Fruit fly (Drosophila melanogaster): ENCODE results near the gene Mcm7.

Mcm7 gene

dm6 chr3L:8920710-8921109 is 29.3 kb downstream of the Mcm7 start:
- TF ChIP-seq CG4424 (GFP tag; optimal IDR thresholded peaks at IDR 0.05) (peak; percentile 66), CG12155 (GFP tag; optimal IDR thresholded peaks at IDR 0.05) (peak; percentile 36), Nf-YB (GFP tag; optimal IDR thresholded peaks at IDR 0.05) (peak; percentile 31), Ssrp (tag; optimal IDR thresholded peaks at IDR 0.05) (peak; percentile 54), CG2116 (GFP tag; optimal IDR thresholded peaks at IDR 0.05) (peak; percentile 13), corto (GFP tag; optimal IDR thresholded peaks at IDR 0.05) (no peak), chm (GFP tag; IDR thresholded peaks at IDR 0.05) (no peak), CG9437 (GFP tag; optimal IDR thresholded peaks at IDR 0.05) (peak; percentile 17), CG1832 (GFP tag; optimal IDR thresholded peaks at IDR 0.05) (no peak), Ptx1 (GFP tag; IDR thresholded peaks at IDR 0.05) (peak; percentile 76), twi (tag; optimal IDR thresholded peaks at IDR 0.05) (no peak), Hand (GFP tag; optimal IDR thresholded peaks at IDR 0.05) (peak; percentile 53), shn (GFP tag; optimal IDR thresholded peaks at IDR 0.05) (no peak), dpn (GFP tag; optimal IDR thresholded peaks at IDR 0.05) (peak; percentile 66 to 73), h (optimal IDR thresholded peaks at IDR 0.05) (no peak), Hr78 (GFP tag; optimal IDR thresholded peaks at IDR 0.05) (peak in 1 of 2 experiments; percentile 18), CG10543 (GFP tag; optimal IDR thresholded peaks at IDR 0.05) (no peak), NC2β (GFP tag; optimal IDR thresholded peaks at IDR 0.05) (peak; percentile 26), pita (GFP tag; optimal IDR thresholded peaks at IDR 0.05) (no peak), mirr (GFP tag; optimal IDR thresholded peaks at IDR 0.05) (no peak), jumu (GFP tag; optimal IDR thresholded peaks at IDR 0.05) (no peak), CG7556 (GFP tag; optimal IDR thresholded peaks at IDR 0.05) (peak; percentile 52), oc (tag; optimal IDR thresholded peaks at IDR 0.05) (peak; percentile 31), CG8388 (GFP tag; optimal IDR thresholded peaks at IDR 0.05) (peak; percentile 59), usp (GFP tag; optimal IDR thresholded peaks at IDR 0.05) (no peak), lbe (GFP tag; optimal IDR thresholded peaks at IDR 0.05) (no peak), abd-A (tag; optimal IDR thresholded peaks at IDR 0.05) (no peak), phol (tag; optimal IDR thresholded peaks at IDR 0.05) (peak; percentile 68), E2f1 (GFP tag; IDR thresholded peaks at IDR 0.05) (peak; percentile 35; the same call in 1 of the 2 replicates), hb (GFP tag; IDR thresholded peaks at IDR 0.05; ENCODE audit: partially characterized antibody) (no peak), Bteb2 (GFP tag; optimal IDR thresholded peaks at IDR 0.05) (peak; percentile 39), ara (GFP tag; IDR thresholded peaks at IDR 0.05) (peak; percentile 54; the same call in 1 of the 2 replicates), CG31388 (GFP tag; optimal IDR thresholded peaks at IDR 0.05) (peak; percentile 14), HLH4C (GFP tag; IDR thresholded peaks at IDR 0.05; ENCODE audit: partially characterized antibody) (no peak), mam (GFP tag; optimal IDR thresholded peaks at IDR 0.05) (peak; percentile 51), sug (tag; optimal IDR thresholded peaks at IDR 0.05) (peak; percentile 28), sr (GFP tag; IDR thresholded peaks at IDR 0.05) (no peak), Dref (GFP tag; IDR thresholded peaks at IDR 0.05) (no peak), C15 (GFP tag; IDR thresholded peaks at IDR 0.05) (no peak), CG18599 (GFP tag; optimal IDR thresholded peaks at IDR 0.05) (peak; percentile 81), CG7372 (GFP tag; IDR thresholded peaks at IDR 0.05) (peak; percentile 27; the same call in 1 of the 2 replicates), wdn (GFP tag; IDR thresholded peaks at IDR 0.05) (peak; percentile 62; the same call in 1 of the 2 replicates), BEAF-32 (GFP tag; optimal IDR thresholded peaks at IDR 0.05) (no peak), CG17802 (tag; optimal IDR thresholded peaks at IDR 0.05) (no peak), pros (GFP tag; optimal IDR thresholded peaks at IDR 0.05) (no peak), CG18476 (GFP tag; optimal IDR thresholded peaks at IDR 0.05) (peak; percentile 37), CG2202 (tag; optimal IDR thresholded peaks at IDR 0.05) (no peak), CG12659 (GFP tag; optimal IDR thresholded peaks at IDR 0.05) (peak; percentile 42), CG13894 (tag; optimal IDR thresholded peaks at IDR 0.05) (peak; percentile 26), E2f2 (GFP tag; IDR thresholded peaks at IDR 0.05) (peak; percentile 44; the same call in 1 of the 2 replicates)
